Fruit fly (Drosophila melanogaster) whole organism, embryonic: ENCODE data around the gene wge.

Experiments
- CG18599 ChIP-seq: fragments of 200-800 bp; sonication (Bioruptor generic); optimal IDR thresholded peaks from 3 replicates; lab custom pipeline; 2017; ENCODE audit warnings: missing biosample characterization, missing genetic modification characterization, mild to moderate bottlenecking, moderate library complexity, missing genetic modification reagents
- CG30431 ChIP-seq: fragments of 200-800 bp; sonication (Bioruptor generic); optimal IDR thresholded peaks from 2 replicates; lab custom pipeline; 2017; ENCODE audit warnings: missing biosample characterization, missing genetic modification characterization
- CG4854 ChIP-seq: fragments of 200-800 bp; sonication (Bioruptor generic); optimal IDR thresholded peaks from 2 replicates; lab custom pipeline; 2016; ENCODE audit warnings: missing biosample characterization, missing genetic modification characterization, inconsistent platforms
- CG7786 ChIP-seq: fragments of 200-800 bp; sonication (Bioruptor generic); optimal IDR thresholded peaks from 2 replicates; lab custom pipeline; 2016; ENCODE audit warnings: missing biosample characterization, missing genetic modification characterization
- E2f1 ChIP-seq: fragments of 200-800 bp; sonication (Bioruptor generic); IDR thresholded peaks from 2 replicates; pipeline ENCODE4 v1.3.6; 2022; ENCODE audit warnings: missing biosample characterization, missing genetic modification characterization
- Fer2 ChIP-seq: fragments of 200-800 bp; sonication (Bioruptor generic); optimal IDR thresholded peaks from 2 replicates; lab custom pipeline; 2018; ENCODE audit warnings: missing biosample characterization, mild to moderate bottlenecking, missing genetic modification characterization, moderate library complexity
- Lpt ChIP-seq: fragments of >200 bp; optimal IDR thresholded peaks from 2 replicates; lab custom pipeline; 2018; ENCODE audit warnings: missing biosample characterization, missing genetic modification characterization
- ato ChIP-seq: fragments of 200-800 bp; sonication (Bioruptor generic); IDR thresholded peaks from 2 replicates; pipeline ENCODE4 v1.3.6; 2022; ENCODE audit warnings: missing biosample characterization, missing genetic modification characterization; ENCODE audit not compliant: partially characterized antibody
- cas ChIP-seq: fragments of 200-800 bp; sonication (Bioruptor generic); IDR thresholded peaks from 2 replicates; pipeline ENCODE4 v1.3.6; 2022; ENCODE audit warnings: missing biosample characterization, missing genetic modification characterization

- TF ChIP-seq cas (no peak), Fer2 (tag; lab: Kevin White, UChicago) (no peak), CG18599 (GFP tag; lab: Kevin White, UChicago) (no peak), CG7786 (GFP tag; lab: Kevin White, UChicago) (no peak), ato (GFP tag; lab: Robert Waterston, UW) (no peak), E2f1 (GFP tag; lab: Robert Waterston, UW) (no peak), CG4854 (no peak), Lpt (no peak), CG30431 (GFP tag; lab: Kevin White, UChicago) (no peak)
These were observed 12.8 kb upstream of the wge start, which contains the start of gene Takl2 for dm6 chr3R:22733751-22734150.
